Fruit fly (Drosophila melanogaster) whole organism, embryonic: Measurements from ENCODE around the gene ZnT35C.

ENCODE experiments used
- Antp ChIP-seq: fragments of 200-800 bp; sonication (Bioruptor generic); optimal IDR thresholded peaks from 3 replicates; lab custom pipeline; 2016; ENCODE audit warnings: missing biosample characterization, missing genetic modification characterization
- C15 ChIP-seq: fragments of 200-800 bp; sonication (Bioruptor generic); IDR thresholded peaks from 3 replicates; pipeline ENCODE4 v1.3.6; 2022; ENCODE audit warnings: missing biosample characterization, missing genetic modification characterization
- CG10267 ChIP-seq: fragments of 200-800 bp; sonication (Bioruptor generic); optimal IDR thresholded peaks from 2 replicates; lab custom pipeline; 2018; ENCODE audit warnings: missing biosample characterization, mild to moderate bottlenecking, missing genetic modification characterization, moderate library complexity
- CG10959 ChIP-seq: fragments of 200-800 bp; sonication (Bioruptor generic); IDR thresholded peaks from 2 replicates; pipeline ENCODE4 v1.3.6; 2022; ENCODE audit warnings: missing biosample characterization, missing genetic modification characterization
- CG11398 ChIP-seq: fragments of 200-800 bp; sonication (Bioruptor generic); optimal IDR thresholded peaks from 2 replicates; lab custom pipeline; 2016; ENCODE audit warnings: missing biosample characterization, missing genetic modification characterization
- CG11695 ChIP-seq: fragments of 200-800 bp; sonication (Bioruptor generic); IDR thresholded peaks from 3 replicates; pipeline ENCODE4 v1.3.6; 2022; ENCODE audit warnings: missing biosample characterization, missing genetic modification characterization
- CG12659 ChIP-seq: fragments of 200-800 bp; sonication (Bioruptor generic); optimal IDR thresholded peaks from 3 replicates; lab custom pipeline; 2017; ENCODE audit warnings: mild to moderate bottlenecking, missing biosample characterization, missing genetic modification reagents, missing genetic modification characterization
- CG12744 ChIP-seq: fragments of 200-800 bp; sonication (Bioruptor generic); optimal IDR thresholded peaks from 2 replicates; lab custom pipeline; 2016; ENCODE audit warnings: missing biosample characterization, missing genetic modification characterization
- CG12942 ChIP-seq: fragments of 200-800 bp; sonication (Bioruptor generic); optimal IDR thresholded peaks from 3 replicates; lab custom pipeline; 2016; ENCODE audit warnings: missing biosample characterization, missing genetic modification characterization
- CG14014 ChIP-seq: fragments of 200-800 bp; sonication (Bioruptor generic); IDR thresholded peaks from 2 replicates; pipeline ENCODE4 v1.3.6; 2022; ENCODE audit warnings: missing biosample characterization, missing genetic modification characterization
- CG15514 ChIP-seq: fragments of 200-800 bp; sonication (Bioruptor generic); optimal IDR thresholded peaks from 3 replicates; lab custom pipeline; 2017; ENCODE audit warnings: missing biosample characterization, missing genetic modification characterization, mild to moderate bottlenecking, moderate library complexity, missing genetic modification reagents
- CG16815 ChIP-seq: fragments of 200-800 bp; sonication (Bioruptor generic); optimal IDR thresholded peaks from 3 replicates; lab custom pipeline; 2017; ENCODE audit warnings: missing biosample characterization, mild to moderate bottlenecking, missing genetic modification characterization
- CG1832 ChIP-seq: fragments of 200-800 bp; sonication (Bioruptor generic); optimal IDR thresholded peaks from 2 replicates; lab custom pipeline; 2017; ENCODE audit warnings: missing biosample characterization, mild to moderate bottlenecking, missing genetic modification characterization, inconsistent platforms
- CG18619 ChIP-seq: fragments of 200-800 bp; sonication (Bioruptor generic); optimal IDR thresholded peaks from 3 replicates; lab custom pipeline; 2017; ENCODE audit warnings: missing biosample characterization, mild to moderate bottlenecking, missing genetic modification characterization
- CG2678 ChIP-seq: fragments of 200-800 bp; sonication (Bioruptor generic); optimal IDR thresholded peaks from 3 replicates; lab custom pipeline; 2019; ENCODE audit warnings: missing biosample characterization, mild to moderate bottlenecking, missing genetic modification characterization, moderate library complexity
- CG2712 ChIP-seq: fragments of 200-800 bp; optimal IDR thresholded peaks from 3 replicates; lab custom pipeline; 2019; ENCODE audit warnings: missing biosample characterization, mild to moderate bottlenecking, missing genetic modification characterization, moderate library complexity
- CG2875 ChIP-seq: fragments of 200-800 bp; sonication (Bioruptor generic); optimal IDR thresholded peaks from 2 replicates; lab custom pipeline; 2017; ENCODE audit warnings: missing biosample characterization, mild to moderate bottlenecking, missing genetic modification characterization, missing genetic modification reagents
- CG3065 ChIP-seq: fragments of 200-800 bp; sonication (Bioruptor generic); optimal IDR thresholded peaks from 2 replicates; lab custom pipeline; 2016; ENCODE audit warnings: missing biosample characterization, missing genetic modification characterization
- CG31365 ChIP-seq: fragments of 200-800 bp; sonication (Bioruptor generic); optimal IDR thresholded peaks from 2 replicates; lab custom pipeline; 2018; ENCODE audit warnings: missing biosample characterization, mild to moderate bottlenecking, missing genetic modification characterization
- CG31441 ChIP-seq: fragments of 200-800 bp; sonication (Bioruptor generic); IDR thresholded peaks from 2 replicates; pipeline ENCODE4 v1.3.6; 2022; ENCODE audit warnings: missing biosample characterization, missing genetic modification characterization
- CG5953 ChIP-seq: fragments of 200-800 bp; sonication (Bioruptor generic); IDR thresholded peaks from 2 replicates; pipeline ENCODE4 v1.3.6; 2022; ENCODE audit warnings: missing biosample characterization, missing genetic modification characterization
- CG6791 ChIP-seq: fragments of 200-800 bp; sonication (Bioruptor generic); IDR thresholded peaks from 3 replicates; pipeline ENCODE4 v1.3.6; 2022; ENCODE audit warnings: missing biosample characterization, missing genetic modification characterization; ENCODE audit not compliant: partially characterized antibody
- CG6813 ChIP-seq: fragments of 200-800 bp; sonication (Bioruptor generic); optimal IDR thresholded peaks from 2 replicates; lab custom pipeline; 2017; ENCODE audit warnings: missing biosample characterization, missing genetic modification characterization, mild to moderate bottlenecking, moderate library complexity, missing genetic modification reagents
- CG7963 ChIP-seq: fragments of 200-800 bp; sonication (Bioruptor generic); IDR thresholded peaks from 3 replicates; pipeline ENCODE4 v1.3.6; 2022; ENCODE audit warnings: missing biosample characterization, missing genetic modification characterization; ENCODE audit not compliant: partially characterized antibody
- CG7987 ChIP-seq: fragments of 200-800 bp; sonication (Bioruptor generic); optimal IDR thresholded peaks from 2 replicates; lab custom pipeline; 2018; ENCODE audit warnings: missing biosample characterization, mild to moderate bottlenecking, missing genetic modification characterization, moderate library complexity
- CG8281 ChIP-seq: fragments of 200-800 bp; sonication (Bioruptor generic); optimal IDR thresholded peaks from 2 replicates; lab custom pipeline; 2018; ENCODE audit warnings: missing biosample characterization, mild to moderate bottlenecking, missing genetic modification characterization, moderate library complexity
- CG8944 ChIP-seq: fragments of 200-800 bp; sonication (Bioruptor generic); optimal IDR thresholded peaks from 3 replicates; lab custom pipeline; 2016; ENCODE audit warnings: missing biosample characterization, missing genetic modification characterization
- CrebB ChIP-seq: fragments of 200-800 bp; sonication (Bioruptor generic); optimal IDR thresholded peaks from 3 replicates; lab custom pipeline; 2018; ENCODE audit warnings: missing biosample characterization, mild to moderate bottlenecking, missing genetic modification characterization
- Dref ChIP-seq: fragments of 200-800 bp; sonication (Bioruptor generic); IDR thresholded peaks from 2 replicates; pipeline ENCODE4 v1.3.6; 2022; ENCODE audit warnings: missing biosample characterization, missing genetic modification characterization
- Fer3 ChIP-seq: fragments of 200-800 bp; sonication (Bioruptor generic); optimal IDR thresholded peaks from 2 replicates; lab custom pipeline; 2018; ENCODE audit warnings: missing biosample characterization, mild to moderate bottlenecking, missing genetic modification characterization, moderate library complexity
- HmgZ ChIP-seq: fragments of 200-800 bp; sonication (Bioruptor generic); optimal IDR thresholded peaks from 2 replicates; lab custom pipeline; 2018; ENCODE audit warnings: missing biosample characterization, mild to moderate bottlenecking, missing genetic modification characterization
- Hmr ChIP-seq: fragments of 200-800 bp; sonication (Bioruptor generic); optimal IDR thresholded peaks from 3 replicates; lab custom pipeline; 2017; ENCODE audit warnings: mild to moderate bottlenecking, missing biosample characterization, missing genetic modification reagents, missing genetic modification characterization
- Hr78 ChIP-seq, 2 experiments: fragments of 200-800 bp in 1 of 2; fragments of >200 bp in 1 of 2; sonication (Bioruptor generic) in 1 of 2; optimal IDR thresholded peaks; 2 replicates each; lab custom pipeline; 2017 to 2019; ENCODE audit warnings: missing biosample characterization in 2 of 2, missing genetic modification characterization in 2 of 2, mild to moderate bottlenecking in 1 of 2, moderate library complexity in 1 of 2
- Sry-δ ChIP-seq: fragments of 200-800 bp; sonication (Bioruptor generic); optimal IDR thresholded peaks from 2 replicates; lab custom pipeline; 2016; ENCODE audit warnings: missing biosample characterization, missing genetic modification characterization
- YL-1 ChIP-seq: fragments of 200-800 bp; sonication (Bioruptor generic); optimal IDR thresholded peaks from 3 replicates; lab custom pipeline; 2017; ENCODE audit warnings: missing biosample characterization, mild to moderate bottlenecking, missing genetic modification characterization
- amos ChIP-seq: fragments of 200-800 bp; sonication (Bioruptor generic); IDR thresholded peaks from 2 replicates; pipeline ENCODE4 v1.3.6; 2022; ENCODE audit warnings: missing biosample characterization, missing genetic modification characterization; ENCODE audit not compliant: partially characterized antibody
- ato ChIP-seq: fragments of 200-800 bp; sonication (Bioruptor generic); IDR thresholded peaks from 2 replicates; pipeline ENCODE4 v1.3.6; 2022; ENCODE audit warnings: missing biosample characterization, missing genetic modification characterization; ENCODE audit not compliant: partially characterized antibody
- btn ChIP-seq: fragments of 200-800 bp; sonication (Bioruptor generic); optimal IDR thresholded peaks from 2 replicates; lab custom pipeline; 2016; ENCODE audit warnings: missing biosample characterization, missing genetic modification characterization
- da ChIP-seq: fragments of 200-800 bp; sonication (Bioruptor generic); optimal IDR thresholded peaks from 2 replicates; lab custom pipeline; 2016; ENCODE audit warnings: missing biosample characterization, missing genetic modification characterization
- dati ChIP-seq: fragments of 200-800 bp; sonication (Bioruptor generic); IDR thresholded peaks from 2 replicates; pipeline ENCODE4 v1.3.6; 2022; ENCODE audit warnings: missing biosample characterization, missing genetic modification characterization
- insv ChIP-seq, 2 experiments: fragments of 200-800 bp; sonication (Bioruptor generic); optimal IDR thresholded peaks; 3 replicates each; lab custom pipeline; 2016 to 2018; ENCODE audit warnings: missing biosample characterization in 2 of 2, missing genetic modification characterization in 2 of 2
- kah ChIP-seq: fragments of 200-800 bp; sonication (Bioruptor generic); optimal IDR thresholded peaks from 2 replicates; lab custom pipeline; 2018; ENCODE audit warnings: missing biosample characterization, mild to moderate bottlenecking, missing genetic modification characterization
- lab ChIP-seq: fragments of 200-800 bp; sonication (Bioruptor generic); optimal IDR thresholded peaks from 3 replicates; lab custom pipeline; 2017; ENCODE audit warnings: missing biosample characterization, missing genetic modification characterization, mild to moderate bottlenecking, moderate library complexity, missing genetic modification reagents
- p53 ChIP-seq: fragments of 200-800 bp; sonication (Bioruptor generic); optimal IDR thresholded peaks from 2 replicates; lab custom pipeline; 2016; ENCODE audit warnings: missing biosample characterization, missing genetic modification characterization
- scrt ChIP-seq: fragments of 200-800 bp; sonication (Bioruptor generic); optimal IDR thresholded peaks from 2 replicates; lab custom pipeline; 2018; ENCODE audit warnings: missing biosample characterization, mild to moderate bottlenecking, missing genetic modification characterization, moderate library complexity
- slp2 ChIP-seq: fragments of 200-800 bp; sonication (Bioruptor generic); optimal IDR thresholded peaks from 2 replicates; lab custom pipeline; 2016; ENCODE audit warnings: missing biosample characterization, missing genetic modification characterization
- sqz ChIP-seq: fragments of 200-800 bp; sonication (Bioruptor generic); optimal IDR thresholded peaks from 3 replicates; lab custom pipeline; 2018; ENCODE audit warnings: missing biosample characterization, mild to moderate bottlenecking, missing genetic modification characterization
- sr ChIP-seq: fragments of 200-800 bp; sonication (Bioruptor generic); IDR thresholded peaks from 3 replicates; pipeline ENCODE4 v1.3.6; 2022; ENCODE audit warnings: missing biosample characterization, missing genetic modification characterization
- sug ChIP-seq: fragments of 200-800 bp; optimal IDR thresholded peaks from 2 replicates; lab custom pipeline; 2019; ENCODE audit warnings: missing biosample characterization, mild to moderate bottlenecking, missing genetic modification characterization, moderate library complexity
- trem ChIP-seq: fragments of 200-800 bp; optimal IDR thresholded peaks from 3 replicates; lab custom pipeline; 2019; ENCODE audit warnings: missing biosample characterization, mild to moderate bottlenecking, missing genetic modification characterization, moderate library complexity
- vnd ChIP-seq: fragments of 200-800 bp; sonication (Bioruptor generic); IDR thresholded peaks from 3 replicates; pipeline ENCODE4 v1.3.6; 2022; ENCODE audit warnings: missing biosample characterization, missing genetic modification characterization; ENCODE audit not compliant: partially characterized antibody

Gene ZnT35C

DNA sequence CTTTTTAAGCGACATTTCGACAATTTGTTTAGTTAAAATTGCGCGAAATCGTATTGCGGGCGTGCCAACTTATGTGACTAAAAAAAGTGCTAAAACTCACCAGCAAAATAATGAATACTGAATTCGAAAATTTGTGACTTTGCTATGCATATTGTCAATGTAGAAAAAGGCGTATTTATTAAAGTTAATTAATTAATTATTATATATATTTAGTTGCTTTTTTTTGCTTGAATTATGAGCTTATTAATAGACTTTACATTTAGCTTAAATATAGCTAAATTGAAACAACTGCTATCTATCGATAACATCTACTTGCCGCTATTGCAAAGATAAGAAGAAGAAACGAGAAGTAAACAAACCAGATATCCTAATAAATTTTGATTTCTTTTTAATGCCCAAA lies 8.7 kb upstream of the ZnT35C start, which contains the start of the genes PolD3 and Uxt (continued):
- TF ChIP-seq CG3065 (no peak), YL-1 (GFP tag; lab: Kevin White, UChicago) (peak; percentile 34), kah (GFP tag; lab: Kevin White, UChicago) (no peak), dati (GFP tag; lab: Robert Waterston, UW) (no peak), CG7963 (GFP tag; lab: Robert Waterston, UW) (no peak), Hmr (GFP tag; lab: Kevin White, UChicago) (no peak), CG14014 (GFP tag; lab: Robert Waterston, UW) (no peak), scrt (GFP tag; lab: Kevin White, UChicago) (no peak), Fer3 (tag; lab: Kevin White, UChicago) (no peak), Sry-δ (GFP tag; lab: Kevin White, UChicago) (no peak), p53 (no peak), CrebB (tag; lab: Kevin White, UChicago) (no peak), CG6813 (GFP tag; lab: Kevin White, UChicago) (no peak), CG16815 (GFP tag; lab: Kevin White, UChicago) (no peak), CG31365 (no peak), CG7987 (GFP tag; lab: Kevin White, UChicago) (no peak), CG2712 (tag; lab: Kevin White, UChicago) (peak; percentile 11), CG10267 (peak; percentile 25), ato (no peak), CG2678 (no peak), da (no peak), CG1832 (no peak), btn (GFP tag; lab: Kevin White, UChicago) (no peak), CG12659 (GFP tag; lab: Kevin White, UChicago) (peak; percentile 32), Dref (GFP tag; lab: Robert Waterston, UW) (peak; percentile 59), Antp (GFP tag; lab: Kevin White, UChicago) (no peak), CG2875 (GFP tag; lab: Kevin White, UChicago) (no peak), CG8944 (no peak), sr (GFP tag; lab: Robert Waterston, UW) (no peak), CG5953 (GFP tag; lab: Robert Waterston, UW) (no peak), lab (GFP tag; lab: Kevin White, UChicago) (no peak), insv (GFP tag; optimal IDR thresholded peaks at IDR 0.05; lab: Kevin White, UChicago) (no peak), trem (tag; lab: Kevin White, UChicago) (peak; percentile 98), sug (peak; percentile 3), amos (no peak), vnd (GFP tag; lab: Robert Waterston, UW) (no peak), CG12744 (GFP tag; lab: Kevin White, UChicago) (no peak), CG8281 (tag; lab: Kevin White, UChicago) (no peak), CG15514 (GFP tag; lab: Kevin White, UChicago) (no peak), HmgZ (tag; lab: Kevin White, UChicago) (peak; percentile 2), CG31441 (GFP tag; lab: Robert Waterston, UW) (0 out of 2 replicates have a peak, but pooled peaks have one; percentile 12), Hr78 (GFP tag; optimal IDR thresholded peaks at IDR 0.05; lab: Kevin White, UChicago) (no peak), CG11695 (no peak), C15 (no peak), CG6791 (GFP tag; lab: Robert Waterston, UW) (no peak), CG10959 (GFP tag; lab: Robert Waterston, UW) (no peak), CG11398 (GFP tag; lab: Kevin White, UChicago) (no peak), sqz (GFP tag; lab: Kevin White, UChicago) (no peak), CG18619 (GFP tag; lab: Kevin White, UChicago) (no peak), slp2 (GFP tag; lab: Kevin White, UChicago) (no peak), CG12942 (no peak)
